Worm (Caenorhabditis elegans) whole organism, L2 larva: ENCODE measurements around the gene C54D2.6.

Experiments
- lin-13 ChIP-seq: fragments of 150-350 bp; optimal IDR thresholded peaks from 2 replicates; lab custom pipeline; 2014; ENCODE audit warnings: missing biosample characterization, missing genetic modification reagents, missing genetic modification characterization
- nhr-10 ChIP-seq: sonication (generic microtip); optimal IDR thresholded peaks from 2 replicates; lab custom pipeline; 2017; ENCODE audit warnings: missing biosample characterization, missing genetic modification characterization
- peb-1 ChIP-seq: fragments of 150-350 bp; optimal IDR thresholded peaks from 2 replicates; lab custom pipeline; 2014; ENCODE audit warnings: missing biosample characterization, missing genetic modification characterization
- snpc-4 ChIP-seq: fragments of 150-350 bp; optimal IDR thresholded peaks from 2 replicates; lab custom pipeline; 2014; ENCODE audit warnings: missing biosample characterization, missing genetic modification characterization
- ztf-4 ChIP-seq: fragments of 150-350 bp; optimal IDR thresholded peaks from 2 replicates; lab custom pipeline; 2014; ENCODE audit warnings: missing biosample characterization, missing genetic modification characterization

DNA sequence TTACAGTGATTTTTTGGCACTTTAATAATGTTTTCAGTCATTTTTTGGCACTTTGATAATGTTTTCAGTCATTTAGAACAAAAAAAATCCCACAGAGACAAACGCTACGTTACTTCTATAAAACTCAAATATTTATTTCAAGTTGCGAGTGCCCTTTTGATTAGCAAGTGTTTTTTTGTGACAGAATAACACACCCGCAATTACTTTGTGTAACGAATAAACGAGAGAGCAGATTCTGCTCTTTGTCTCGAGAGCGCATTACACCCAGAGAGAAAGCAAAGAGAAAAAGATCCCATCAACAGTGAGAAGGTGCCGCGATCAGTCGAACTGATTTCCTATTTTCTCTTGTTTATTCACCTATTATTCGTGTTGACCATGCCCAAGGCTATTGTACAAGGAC is 36.7 kb upstream of the C54D2.6 start, which contains the start of gene pcyt-2.2:
- TF ChIP-seq lin-13 (GFP tag; lab: Kevin White, UChicago) (no peak), ztf-4 (tag; lab: Kevin White, UChicago) (no peak), nhr-10 (tag; lab: Kevin White, UChicago) (no peak), snpc-4 (no peak), peb-1 (tag; lab: Kevin White, UChicago) (no peak)
